Fruit fly (Drosophila melanogaster) whole organism, embryonic: ENCODE data around the gene CG17264.

Source experiments
- Atf3 ChIP-seq: fragments of 200-800 bp; sonication (Bioruptor generic); optimal IDR thresholded peaks from 3 replicates; lab custom pipeline; 2016; ENCODE audit warnings: missing biosample characterization, missing genetic modification characterization
- CG1233 ChIP-seq: fragments of 200-800 bp; sonication (Bioruptor generic); optimal IDR thresholded peaks from 4 replicates; lab custom pipeline; 2018; ENCODE audit warnings: missing biosample characterization, mild to moderate bottlenecking, missing genetic modification characterization
- CG13287 ChIP-seq: fragments of 200-800 bp; sonication (Bioruptor generic); IDR thresholded peaks from 2 replicates; pipeline ENCODE4 v1.3.6; 2022; ENCODE audit warnings: missing biosample characterization, missing genetic modification characterization; ENCODE audit not compliant: partially characterized antibody
- CG17829 ChIP-seq: fragments of 200-800 bp; optimal IDR thresholded peaks from 2 replicates; lab custom pipeline; 2019; ENCODE audit warnings: missing biosample characterization, mild to moderate bottlenecking, missing genetic modification characterization, moderate library complexity
- CG2129 ChIP-seq: fragments of 200-800 bp; sonication (Bioruptor generic); IDR thresholded peaks from 2 replicates; pipeline ENCODE4 v1.3.6; 2022; ENCODE audit warnings: missing biosample characterization, missing genetic modification characterization; ENCODE audit not compliant: partially characterized antibody
- CG2875 ChIP-seq: fragments of 200-800 bp; sonication (Bioruptor generic); optimal IDR thresholded peaks from 2 replicates; lab custom pipeline; 2017; ENCODE audit warnings: missing biosample characterization, mild to moderate bottlenecking, missing genetic modification characterization, missing genetic modification reagents
- CG31388 ChIP-seq: fragments of 200-800 bp; sonication (Bioruptor generic); optimal IDR thresholded peaks from 2 replicates; lab custom pipeline; 2016; ENCODE audit warnings: missing biosample characterization, missing genetic modification characterization
- CG4360 ChIP-seq: fragments of 200-800 bp; sonication (Bioruptor generic); IDR thresholded peaks from 2 replicates; pipeline ENCODE4 v1.3.6; 2022; ENCODE audit warnings: missing biosample characterization, missing genetic modification characterization
- CG4424 ChIP-seq: fragments of 200-800 bp; sonication (Bioruptor generic); optimal IDR thresholded peaks from 3 replicates; lab custom pipeline; 2016; ENCODE audit warnings: missing biosample characterization, missing genetic modification characterization
- CG6272 ChIP-seq: fragments of 200-800 bp; sonication (Bioruptor generic); IDR thresholded peaks from 2 replicates; pipeline ENCODE4 v1.3.6; 2022; ENCODE audit warnings: missing biosample characterization, missing genetic modification characterization
- CG7839 ChIP-seq: fragments of 200-800 bp; sonication (Bioruptor generic); optimal IDR thresholded peaks from 3 replicates; lab custom pipeline; 2018; ENCODE audit warnings: missing biosample characterization, mild to moderate bottlenecking, missing genetic modification characterization, moderate library complexity
- CG8281 ChIP-seq: fragments of 200-800 bp; sonication (Bioruptor generic); optimal IDR thresholded peaks from 2 replicates; lab custom pipeline; 2018; ENCODE audit warnings: missing biosample characterization, mild to moderate bottlenecking, missing genetic modification characterization, moderate library complexity
- CoRest ChIP-seq: fragments of 200-800 bp; sonication (Bioruptor generic); optimal IDR thresholded peaks from 3 replicates; lab custom pipeline; 2018; ENCODE audit warnings: missing biosample characterization, mild to moderate bottlenecking, missing genetic modification characterization, moderate library complexity
- Deaf1 ChIP-seq: fragments of 200-800 bp; optimal IDR thresholded peaks from 3 replicates; lab custom pipeline; 2019; ENCODE audit warnings: missing biosample characterization, mild to moderate bottlenecking, missing genetic modification characterization, moderate library complexity
- Fer1 ChIP-seq: fragments of 200-800 bp; sonication (Bioruptor generic); optimal IDR thresholded peaks from 2 replicates; lab custom pipeline; 2017; ENCODE audit warnings: missing biosample characterization, mild to moderate bottlenecking, missing genetic modification characterization
- HLH4C ChIP-seq: fragments of 200-800 bp; sonication (Bioruptor generic); IDR thresholded peaks from 3 replicates; pipeline ENCODE4 v1.3.6; 2022; ENCODE audit warnings: missing biosample characterization, missing genetic modification characterization; ENCODE audit not compliant: partially characterized antibody
- HLH54F ChIP-seq: fragments of 200-800 bp; sonication (Bioruptor generic); optimal IDR thresholded peaks from 3 replicates; lab custom pipeline; 2016; ENCODE audit warnings: missing biosample characterization, missing genetic modification characterization
- HmgZ ChIP-seq: fragments of 200-800 bp; sonication (Bioruptor generic); optimal IDR thresholded peaks from 2 replicates; lab custom pipeline; 2018; ENCODE audit warnings: missing biosample characterization, mild to moderate bottlenecking, missing genetic modification characterization
- Hmx ChIP-seq: fragments of 200-800 bp; sonication (Bioruptor generic); optimal IDR thresholded peaks from 2 replicates; lab custom pipeline; 2016; ENCODE audit warnings: missing biosample characterization, missing genetic modification characterization
- Hr78 ChIP-seq, 2 experiments: fragments of 200-800 bp in 1 of 2; fragments of >200 bp in 1 of 2; sonication (Bioruptor generic) in 1 of 2; optimal IDR thresholded peaks; 2 replicates each; lab custom pipeline; 2017 to 2019; ENCODE audit warnings: missing biosample characterization in 2 of 2, missing genetic modification characterization in 2 of 2, mild to moderate bottlenecking in 1 of 2, moderate library complexity in 1 of 2
- Med ChIP-seq: fragments of 200-800 bp; sonication (Bioruptor generic); peaks from one replicate; lab custom pipeline; 2016; ENCODE audit warnings: missing biosample characterization, missing genetic modification characterization, mild to moderate bottlenecking, inconsistent platforms, moderate library complexity
- Meics ChIP-seq: fragments of 200-800 bp; sonication (Bioruptor generic); optimal IDR thresholded peaks from 2 replicates; lab custom pipeline; 2017; ENCODE audit warnings: missing biosample characterization, mild to moderate bottlenecking, missing genetic modification characterization
- Nf-YC ChIP-seq: fragments of 200-800 bp; optimal IDR thresholded peaks from 3 replicates; lab custom pipeline; 2019; ENCODE audit warnings: missing biosample characterization, mild to moderate bottlenecking, missing genetic modification characterization, moderate library complexity
- Pdp1 ChIP-seq, 2 experiments: fragments of 200-800 bp; sonication (Bioruptor generic); optimal IDR thresholded peaks; 3 replicates each; lab custom pipeline; 2016; ENCODE audit warnings: missing biosample characterization in 2 of 2, missing genetic modification characterization in 2 of 2, mild to moderate bottlenecking in 1 of 2, moderate library complexity in 1 of 2
- Rfx ChIP-seq: fragments of 200-800 bp; sonication (Bioruptor generic); IDR thresholded peaks from 2 replicates; pipeline ENCODE4 v1.3.6; 2022; ENCODE audit warnings: missing biosample characterization, missing genetic modification characterization
- Sry-δ ChIP-seq: fragments of 200-800 bp; sonication (Bioruptor generic); optimal IDR thresholded peaks from 2 replicates; lab custom pipeline; 2016; ENCODE audit warnings: missing biosample characterization, missing genetic modification characterization
- Tbp ChIP-seq: fragments of >200 bp; optimal IDR thresholded peaks from 2 replicates; lab custom pipeline; 2018; ENCODE audit warnings: missing biosample characterization, missing genetic modification characterization
- cg ChIP-seq: fragments of 200-800 bp; sonication (Bioruptor generic); optimal IDR thresholded peaks from 3 replicates; lab custom pipeline; 2019; ENCODE audit warnings: missing biosample characterization, mild to moderate bottlenecking, missing genetic modification characterization, moderate library complexity
- chm ChIP-seq: fragments of 200-800 bp; sonication (Bioruptor generic); IDR thresholded peaks from 2 replicates; pipeline ENCODE4 v1.3.6; 2022; ENCODE audit warnings: missing biosample characterization, missing genetic modification characterization
- corto ChIP-seq: fragments of 200-800 bp; sonication (Bioruptor generic); optimal IDR thresholded peaks from 2 replicates; lab custom pipeline; 2016; ENCODE audit warnings: missing biosample characterization, mild to moderate bottlenecking, missing genetic modification characterization, moderate library complexity
- crol ChIP-seq: fragments of 200-800 bp; sonication (Bioruptor generic); IDR thresholded peaks from 2 replicates; pipeline ENCODE4 v1.3.6; 2022; ENCODE audit warnings: missing biosample characterization, missing genetic modification characterization
- dati ChIP-seq: fragments of 200-800 bp; sonication (Bioruptor generic); IDR thresholded peaks from 2 replicates; pipeline ENCODE4 v1.3.6; 2022; ENCODE audit warnings: missing biosample characterization, missing genetic modification characterization
- dm ChIP-seq: fragments of 200-800 bp; sonication (Bioruptor generic); optimal IDR thresholded peaks from 3 replicates; lab custom pipeline; 2016; ENCODE audit warnings: missing biosample characterization, missing genetic modification characterization
- emc ChIP-seq: fragments of 200-800 bp; sonication (Bioruptor generic); optimal IDR thresholded peaks from 2 replicates; lab custom pipeline; 2016; ENCODE audit warnings: missing biosample characterization, missing genetic modification characterization
- exex ChIP-seq: fragments of 200-800 bp; sonication (Bioruptor generic); optimal IDR thresholded peaks from 4 replicates; lab custom pipeline; 2018; ENCODE audit warnings: missing biosample characterization, mild to moderate bottlenecking, missing genetic modification characterization, moderate library complexity
- fru ChIP-seq: fragments of >200 bp; optimal IDR thresholded peaks from 2 replicates; lab custom pipeline; 2017
- gcm2 ChIP-seq: fragments of 200-800 bp; sonication (Bioruptor generic); optimal IDR thresholded peaks from 2 replicates; lab custom pipeline; 2016; ENCODE audit warnings: missing biosample characterization, missing genetic modification characterization
- gfzf ChIP-seq: fragments of 200-800 bp; sonication (Bioruptor generic); optimal IDR thresholded peaks from 2 replicates; lab custom pipeline; 2016; ENCODE audit warnings: missing biosample characterization, mild to moderate bottlenecking, missing genetic modification characterization, moderate library complexity
- hth ChIP-seq: fragments of >200 bp; optimal IDR thresholded peaks from 2 replicates; lab custom pipeline; 2017; ENCODE audit warnings: inconsistent platforms
- jumu ChIP-seq: fragments of 200-800 bp; sonication (Bioruptor generic); optimal IDR thresholded peaks from 3 replicates; lab custom pipeline; 2016; ENCODE audit warnings: missing biosample characterization, missing genetic modification characterization
- kay ChIP-seq: fragments of 200-800 bp; sonication (Bioruptor generic); optimal IDR thresholded peaks from 2 replicates; lab custom pipeline; 2016; ENCODE audit warnings: missing biosample characterization, missing genetic modification characterization
- lbe ChIP-seq: fragments of 200-800 bp; sonication (Bioruptor generic); optimal IDR thresholded peaks from 2 replicates; lab custom pipeline; 2016; ENCODE audit warnings: missing biosample characterization, mild to moderate bottlenecking, missing genetic modification characterization
- lmd ChIP-seq: fragments of 200-800 bp; sonication (Bioruptor generic); IDR thresholded peaks from 2 replicates; pipeline ENCODE4 v1.3.6; 2022; ENCODE audit warnings: missing biosample characterization, missing genetic modification characterization
- mld ChIP-seq: fragments of 200-800 bp; sonication (Bioruptor generic); IDR thresholded peaks from 3 replicates; pipeline ENCODE4 v1.3.6; 2022; ENCODE audit warnings: missing biosample characterization, missing genetic modification characterization; ENCODE audit not compliant: partially characterized antibody
- odd ChIP-seq: fragments of 200-800 bp; sonication (Bioruptor generic); optimal IDR thresholded peaks from 2 replicates; lab custom pipeline; 2017; ENCODE audit warnings: missing biosample characterization, mild to moderate bottlenecking, missing genetic modification characterization
- otp ChIP-seq: fragments of 200-800 bp; sonication (Bioruptor generic); IDR thresholded peaks from 3 replicates; pipeline ENCODE4, ENCODE4 v1.3.6; 2022; ENCODE audit warnings: missing biosample characterization, missing genetic modification characterization
- phol ChIP-seq: fragments of 200-800 bp; sonication (Bioruptor generic); optimal IDR thresholded peaks from 3 replicates; lab custom pipeline; 2018; ENCODE audit warnings: missing biosample characterization, mild to moderate bottlenecking, missing genetic modification characterization, moderate library complexity
- sim ChIP-seq: fragments of 200-800 bp; sonication (Bioruptor generic); IDR thresholded peaks from 2 replicates; pipeline ENCODE4 v1.3.6; 2022; ENCODE audit warnings: missing biosample characterization, missing genetic modification characterization
- tin ChIP-seq: fragments of 200-800 bp; sonication (Bioruptor generic); optimal IDR thresholded peaks from 3 replicates; lab custom pipeline; 2016; ENCODE audit warnings: missing biosample characterization, missing genetic modification characterization
- wdn ChIP-seq: fragments of 200-800 bp; sonication (Bioruptor generic); IDR thresholded peaks from 2 replicates; pipeline ENCODE4 v1.3.6; 2022; ENCODE audit warnings: missing biosample characterization, missing genetic modification characterization
- wek ChIP-seq: fragments of 200-800 bp; sonication (Bioruptor generic); optimal IDR thresholded peaks from 3 replicates; lab custom pipeline; 2018; ENCODE audit warnings: missing biosample characterization, mild to moderate bottlenecking, missing genetic modification characterization, moderate library complexity

Gene CG17264

DNA sequence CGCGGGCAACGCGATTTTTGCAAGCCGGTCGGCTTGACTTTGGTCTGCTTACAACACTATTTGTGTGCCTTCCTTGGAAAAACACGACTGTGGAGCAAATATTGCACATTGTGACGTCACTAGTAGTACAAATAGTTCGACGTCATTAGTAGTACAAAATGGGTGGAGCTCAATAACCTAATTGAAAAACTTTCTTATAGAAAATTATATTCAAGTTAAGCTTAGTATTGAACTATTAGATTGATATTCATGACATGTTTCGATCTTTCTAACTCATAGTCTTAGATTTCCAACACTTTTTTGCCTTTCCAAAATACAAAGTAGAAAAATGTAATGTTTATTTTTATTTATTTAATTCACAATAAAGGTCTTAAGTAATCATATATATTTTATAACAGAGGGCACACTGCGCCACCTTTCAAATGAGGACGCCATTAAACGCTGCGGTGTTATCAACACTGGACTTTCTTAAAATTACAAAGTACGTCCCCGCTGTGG, 45.8 kb upstream of the CG17264 start, which contains the start of the genes Rrp1 and gammaTub23C (continued):
- TF ChIP-seq Med (peak; percentile 88), Atf3 (GFP tag; lab: Kevin White, UChicago) (peak; percentile 85), CG13287 (GFP tag; lab: Robert Waterston, UW) (0 out of 2 replicates have a peak, but pooled peaks have one; percentile 6), lbe (GFP tag; lab: Kevin White, UChicago) (peak; percentile 75), tin (peak; percentile 94), chm (GFP tag; lab: Robert Waterston, UW) (0 out of 2 replicates have a peak, but pooled peaks have one; percentile 12), HLH4C (GFP tag; lab: Robert Waterston, UW) (no peak), Hr78 (GFP tag; optimal IDR thresholded peaks at IDR 0.05; lab: Kevin White, UChicago) (peak in 1 of 2 experiments; percentile 71), Deaf1 (tag; lab: Kevin White, UChicago) (no peak), Pdp1 (GFP tag; optimal IDR thresholded peaks at IDR 0.05; lab: Kevin White, UChicago) (peak; percentile 80 to 81), gfzf (peak; percentile 10), lmd (GFP tag; lab: Robert Waterston, UW) (peak; percentile 90), Hmx (GFP tag; lab: Kevin White, UChicago) (peak; percentile 63), kay (peak; percentile 83), HLH54F (GFP tag; lab: Kevin White, UChicago) (peak; percentile 81), CG17829 (peak; percentile 92), wek (GFP tag; lab: Kevin White, UChicago) (no peak), cg (GFP tag; lab: Kevin White, UChicago) (no peak), otp (GFP tag; lab: Robert Waterston, UW) (peak; percentile 46; the same call in 1 of the 3 replicates), fru (lab: Kevin White, UChicago) (no peak), mld (no peak), CG8281 (tag; lab: Kevin White, UChicago) (peak; percentile 73), jumu (GFP tag; lab: Kevin White, UChicago) (peak; percentile 57), Rfx (peak; percentile 83), emc (GFP tag; lab: Kevin White, UChicago) (peak; percentile 45), CG2875 (peak; percentile 73), wdn (GFP tag; lab: Robert Waterston, UW) (no peak; the same call in 1 of the 2 replicates), gcm2 (GFP tag; lab: Kevin White, UChicago) (peak; percentile 55), Meics (GFP tag; lab: Kevin White, UChicago) (peak; percentile 93), CG1233 (GFP tag; lab: Kevin White, UChicago) (peak; percentile 92), HmgZ (tag; lab: Kevin White, UChicago) (peak; percentile 78), hth (lab: Kevin White, UChicago) (no peak), CG6272 (peak; percentile 79; the same call in 1 of the 2 replicates), odd (peak; percentile 85), Tbp (GFP tag; lab: Kevin White, UChicago) (no peak), crol (GFP tag; lab: Robert Waterston, UW) (no peak), exex (tag; lab: Kevin White, UChicago) (peak; percentile 63), CG31388 (GFP tag; lab: Kevin White, UChicago) (peak; percentile 66), CG7839 (tag; lab: Kevin White, UChicago) (peak; percentile 94), dati (no peak), CG4360 (GFP tag; lab: Robert Waterston, UW) (no peak), CG4424 (GFP tag; lab: Kevin White, UChicago) (peak; percentile 95), Fer1 (peak; percentile 90), phol (tag; lab: Kevin White, UChicago) (peak; percentile 96), dm (GFP tag; lab: Kevin White, UChicago) (peak; percentile 40), Nf-YC (tag; lab: Kevin White, UChicago) (peak; percentile 84), CG2129 (GFP tag; lab: Robert Waterston, UW) (no peak), corto (GFP tag; lab: Kevin White, UChicago) (peak; percentile 47), CoRest (tag; lab: Kevin White, UChicago) (peak; percentile 97), sim (no peak), Sry-δ (GFP tag; lab: Kevin White, UChicago) (peak; percentile 70)
